Fruit fly (Drosophila melanogaster): ENCODE data around the gene noi.

Gene noi

dm6 chr3R:5620387-5620956 is 29.2 kb upstream of the noi start (continued):
- TF ChIP-seq MTF-1 (GFP tag; optimal IDR thresholded peaks at IDR 0.05; ENCODE audit: borderline replicate concordance) (peak; percentile 25), wdn (GFP tag; IDR thresholded peaks at IDR 0.05) (peak; percentile 30; the same call in 1 of the 2 replicates), gsb-n (tag; optimal IDR thresholded peaks at IDR 0.05) (peak; percentile 42), nerfin-1 (tag; optimal IDR thresholded peaks at IDR 0.05) (peak; percentile 51), CG11085 (GFP tag; IDR thresholded peaks at IDR 0.05) (peak; percentile 48; the same call in 1 of the 2 replicates), CG4282 (GFP tag; optimal IDR thresholded peaks at IDR 0.05) (no peak), TFAM (GFP tag; optimal IDR thresholded peaks at IDR 0.05) (no peak), CG10321 (GFP tag; IDR thresholded peaks at IDR 0.05) (0 out of 2 replicates have a peak, but pooled peaks have one; percentile 3), CG7745 (tag; optimal IDR thresholded peaks at IDR 0.05) (no peak), CG2875 (GFP tag; optimal IDR thresholded peaks at IDR 0.05) (peak; percentile 54), CG3163 (GFP tag; optimal IDR thresholded peaks at IDR 0.05) (peak; percentile 52), CG14014 (GFP tag; IDR thresholded peaks at IDR 0.05) (peak; percentile 43; the same call in 1 of the 2 replicates), CG2678 (tag; optimal IDR thresholded peaks at IDR 0.05) (peak; percentile 80), sens (GFP tag) (peak; percentile 93), tio (GFP tag; optimal IDR thresholded peaks at IDR 0.05) (peak; percentile 77), cato (GFP tag; optimal IDR thresholded peaks at IDR 0.05; ENCODE audit: borderline replicate concordance) (peak; percentile 42), CG9797 (GFP tag; optimal IDR thresholded peaks at IDR 0.05) (no peak), fd64A (GFP tag; optimal IDR thresholded peaks at IDR 0.05) (peak; percentile 43), prd (optimal IDR thresholded peaks at IDR 0.05) (no peak), prd (GFP tag; IDR thresholded peaks at IDR 0.05) (peak; percentile 71), CG2202 (tag; optimal IDR thresholded peaks at IDR 0.05) (peak; percentile 27), gt (GFP tag; IDR thresholded peaks at IDR 0.05) (no peak), hkb (optimal IDR thresholded peaks at IDR 0.05) (no peak), hkb (GFP tag; IDR thresholded peaks at IDR 0.05) (peak; percentile 71), CG7963 (GFP tag; IDR thresholded peaks at IDR 0.05; ENCODE audit: partially characterized antibody) (no peak), CG18764 (GFP tag; optimal IDR thresholded peaks at IDR 0.05) (peak; percentile 50), NC2β (GFP tag; optimal IDR thresholded peaks at IDR 0.05) (peak; percentile 62), HmgZ (tag; optimal IDR thresholded peaks at IDR 0.05) (peak; percentile 7), CG13287 (GFP tag; IDR thresholded peaks at IDR 0.05; ENCODE audit: partially characterized antibody) (no peak), pan (optimal IDR thresholded peaks at IDR 0.05) (no peak), pan (GFP tag; optimal IDR thresholded peaks at IDR 0.05 in 1 of 2, IDR thresholded peaks at IDR 0.05 in 1 of 2) (peak in 1 of 2 experiments; percentile 68), CG17361 (GFP tag; IDR thresholded peaks at IDR 0.05) (peak; percentile 88), Fer1 (GFP tag; optimal IDR thresholded peaks at IDR 0.05) (peak; percentile 44), CG9727 (GFP tag; optimal IDR thresholded peaks at IDR 0.05) (peak; percentile 75), dysf (GFP tag; IDR thresholded peaks at IDR 0.05) (peak; percentile 70), zf30C (GFP tag; optimal IDR thresholded peaks at IDR 0.05) (peak; percentile 34), psq (GFP tag; optimal IDR thresholded peaks at IDR 0.05) (no peak), MESR4 (GFP tag; optimal IDR thresholded peaks at IDR 0.05) (no peak), E2f1 (GFP tag; IDR thresholded peaks at IDR 0.05) (peak; percentile 23; the same call in 1 of the 2 replicates), bigmax (GFP tag; optimal IDR thresholded peaks at IDR 0.05) (no peak), mirr (GFP tag; optimal IDR thresholded peaks at IDR 0.05) (peak; percentile 18), CG2116 (GFP tag; optimal IDR thresholded peaks at IDR 0.05) (peak; percentile 19), CG17186 (GFP tag; optimal IDR thresholded peaks at IDR 0.05) (no peak), MBD-R2 (GFP tag; IDR thresholded peaks at IDR 0.05) (no peak; the same call in 1 of the 2 replicates), salm (tag; optimal IDR thresholded peaks at IDR 0.05) (peak; percentile 16), pita (GFP tag; optimal IDR thresholded peaks at IDR 0.05) (no peak), Mad (GFP tag; optimal IDR thresholded peaks at IDR 0.05) (peak; percentile 41), Jarid2 (GFP tag; optimal IDR thresholded peaks at IDR 0.05) (no peak), CG16779 (GFP tag; IDR thresholded peaks at IDR 0.05) (no peak), CG17385 (GFP tag; optimal IDR thresholded peaks at IDR 0.05) (peak; percentile 57), eyg (GFP tag; optimal IDR thresholded peaks at IDR 0.05) (no peak)

All from whole organism, embryonic.